Fruit fly (Drosophila melanogaster) whole organism, embryonic: ENCODE measurements around the gene Unc50.

Source experiments
- Atf3 ChIP-seq: fragments of 200-800 bp; sonication (Bioruptor generic); optimal IDR thresholded peaks from 3 replicates; lab custom pipeline; 2016; ENCODE audit warnings: missing biosample characterization, missing genetic modification characterization
- Bdp1 ChIP-seq: fragments of 200-800 bp; sonication (Bioruptor generic); optimal IDR thresholded peaks from 3 replicates; lab custom pipeline; 2016; ENCODE audit warnings: missing biosample characterization, missing genetic modification characterization
- Blimp-1 ChIP-seq: fragments of 200-800 bp; sonication (Bioruptor generic); optimal IDR thresholded peaks from 3 replicates; lab custom pipeline; 2018; ENCODE audit warnings: missing biosample characterization, missing genetic modification characterization, mild to moderate bottlenecking, moderate library complexity, missing genetic modification reagents
- CG10274 ChIP-seq: fragments of 200-800 bp; sonication (Bioruptor generic); optimal IDR thresholded peaks from 3 replicates; lab custom pipeline; 2017; ENCODE audit warnings: missing biosample characterization, mild to moderate bottlenecking, missing genetic modification characterization
- CG11504 ChIP-seq: fragments of 200-800 bp; sonication (Bioruptor generic); optimal IDR thresholded peaks from 3 replicates; lab custom pipeline; 2019; ENCODE audit warnings: missing biosample characterization, mild to moderate bottlenecking, missing genetic modification characterization, moderate library complexity
- CG12299 ChIP-seq: fragments of 200-800 bp; sonication (Bioruptor generic); optimal IDR thresholded peaks from 2 replicates; lab custom pipeline; 2018; ENCODE audit warnings: missing biosample characterization, mild to moderate bottlenecking, missing genetic modification characterization
- CG14667 ChIP-seq: fragments of 200-800 bp; sonication (Bioruptor generic); IDR thresholded peaks from 2 replicates; pipeline ENCODE4 v1.3.6; 2022; ENCODE audit warnings: missing biosample characterization, missing genetic modification characterization
- CG33557 ChIP-seq: fragments of 200-800 bp; sonication (Bioruptor generic); optimal IDR thresholded peaks from 2 replicates; lab custom pipeline; 2019; ENCODE audit warnings: missing biosample characterization, mild to moderate bottlenecking, missing genetic modification characterization, moderate library complexity
- CG34422 ChIP-seq: fragments of 200-800 bp; sonication (Bioruptor generic); IDR thresholded peaks from 3 replicates; pipeline ENCODE4 v1.3.6; 2022; ENCODE audit warnings: missing biosample characterization, missing genetic modification characterization
- CG3847 ChIP-seq: fragments of 200-800 bp; sonication (Bioruptor generic); IDR thresholded peaks from 2 replicates; pipeline ENCODE4 v1.3.6; 2022; ENCODE audit warnings: missing biosample characterization, missing genetic modification characterization
- CG4820 ChIP-seq: fragments of 200-800 bp; sonication (Bioruptor generic); optimal IDR thresholded peaks from 3 replicates; lab custom pipeline; 2016; ENCODE audit warnings: missing biosample characterization, missing genetic modification characterization
- CG4854 ChIP-seq: fragments of 200-800 bp; sonication (Bioruptor generic); optimal IDR thresholded peaks from 2 replicates; lab custom pipeline; 2016; ENCODE audit warnings: missing biosample characterization, missing genetic modification characterization, inconsistent platforms
- CG6791 ChIP-seq: fragments of 200-800 bp; sonication (Bioruptor generic); IDR thresholded peaks from 3 replicates; pipeline ENCODE4 v1.3.6; 2022; ENCODE audit warnings: missing biosample characterization, missing genetic modification characterization; ENCODE audit not compliant: partially characterized antibody
- CG9215 ChIP-seq: fragments of 200-800 bp; sonication (Bioruptor generic); IDR thresholded peaks from 2 replicates; pipeline ENCODE4 v1.3.6; 2022; ENCODE audit warnings: missing biosample characterization, missing genetic modification characterization
- CG9817 ChIP-seq: fragments of 200-800 bp; sonication (Bioruptor generic); optimal IDR thresholded peaks from 2 replicates; lab custom pipeline; 2018; ENCODE audit warnings: missing biosample characterization, mild to moderate bottlenecking, missing genetic modification characterization, moderate library complexity
- D19B ChIP-seq: fragments of 200-800 bp; sonication (Bioruptor generic); optimal IDR thresholded peaks from 2 replicates; lab custom pipeline; 2017; ENCODE audit warnings: missing biosample characterization, mild to moderate bottlenecking, missing genetic modification characterization
- Dbx ChIP-seq: fragments of 200-800 bp; sonication (Bioruptor generic); IDR thresholded peaks from 3 replicates; pipeline ENCODE4 v1.3.6; 2022; ENCODE audit warnings: missing biosample characterization, missing genetic modification characterization
- H2.0 ChIP-seq: fragments of 200-800 bp; sonication (Bioruptor generic); IDR thresholded peaks from 2 replicates; pipeline ENCODE4 v1.3.6; 2022; ENCODE audit warnings: missing biosample characterization, missing genetic modification characterization
- Hsf ChIP-seq: fragments of 200-800 bp; sonication (Bioruptor generic); optimal IDR thresholded peaks from 3 replicates; lab custom pipeline; 2016; ENCODE audit warnings: missing biosample characterization, missing genetic modification characterization
- Oaz ChIP-seq: fragments of 200-800 bp; sonication (Bioruptor generic); IDR thresholded peaks from 2 replicates; pipeline ENCODE4 v1.3.6; 2022; ENCODE audit warnings: missing biosample characterization, missing genetic modification characterization
- Ravus ChIP-seq: fragments of 200-800 bp; sonication (Bioruptor generic); IDR thresholded peaks from 2 replicates; pipeline ENCODE4 v1.3.6; 2022; ENCODE audit warnings: missing biosample characterization, missing genetic modification characterization
- Scr ChIP-seq: fragments of 200-800 bp; sonication (Bioruptor generic); IDR thresholded peaks from 2 replicates; pipeline ENCODE4 v1.3.6; 2022; ENCODE audit warnings: missing biosample characterization, missing genetic modification characterization; ENCODE audit not compliant: partially characterized antibody
- Ssrp ChIP-seq: fragments of 200-800 bp; sonication (Bioruptor generic); optimal IDR thresholded peaks from 2 replicates; lab custom pipeline; 2018; ENCODE audit warnings: missing biosample characterization, mild to moderate bottlenecking, missing genetic modification characterization, moderate library complexity
- Taf1 ChIP-seq: fragments of 200-800 bp; sonication (Bioruptor generic); IDR thresholded peaks from 2 replicates; pipeline ENCODE4 v1.3.6; 2022; ENCODE audit warnings: missing biosample characterization, missing genetic modification characterization
- YL-1 ChIP-seq: fragments of 200-800 bp; sonication (Bioruptor generic); optimal IDR thresholded peaks from 3 replicates; lab custom pipeline; 2017; ENCODE audit warnings: missing biosample characterization, mild to moderate bottlenecking, missing genetic modification characterization
- abd-A ChIP-seq: fragments of 200-800 bp; sonication (Bioruptor generic); optimal IDR thresholded peaks from 3 replicates; lab custom pipeline; 2019; ENCODE audit warnings: missing biosample characterization, mild to moderate bottlenecking, missing genetic modification characterization, moderate library complexity
- ato ChIP-seq: fragments of 200-800 bp; sonication (Bioruptor generic); IDR thresholded peaks from 2 replicates; pipeline ENCODE4 v1.3.6; 2022; ENCODE audit warnings: missing biosample characterization, missing genetic modification characterization; ENCODE audit not compliant: partially characterized antibody
- cas ChIP-seq: fragments of 200-800 bp; sonication (Bioruptor generic); IDR thresholded peaks from 2 replicates; pipeline ENCODE4 v1.3.6; 2022; ENCODE audit warnings: missing biosample characterization, missing genetic modification characterization
- crc ChIP-seq: fragments of 200-800 bp; sonication (Bioruptor generic); optimal IDR thresholded peaks from 2 replicates; lab custom pipeline; 2016; ENCODE audit warnings: missing biosample characterization, missing genetic modification characterization
- dm ChIP-seq: fragments of 200-800 bp; sonication (Bioruptor generic); optimal IDR thresholded peaks from 3 replicates; lab custom pipeline; 2016; ENCODE audit warnings: missing biosample characterization, missing genetic modification characterization
- fd102C ChIP-seq: fragments of 200-800 bp; sonication (Bioruptor generic); optimal IDR thresholded peaks from 2 replicates; lab custom pipeline; 2018; ENCODE audit warnings: missing biosample characterization, mild to moderate bottlenecking, missing genetic modification characterization, moderate library complexity
- insv ChIP-seq, 2 experiments: fragments of 200-800 bp; sonication (Bioruptor generic); optimal IDR thresholded peaks; 3 replicates each; lab custom pipeline; 2016 to 2018; ENCODE audit warnings: missing biosample characterization in 2 of 2, missing genetic modification characterization in 2 of 2
- lbe ChIP-seq: fragments of 200-800 bp; sonication (Bioruptor generic); optimal IDR thresholded peaks from 2 replicates; lab custom pipeline; 2016; ENCODE audit warnings: missing biosample characterization, mild to moderate bottlenecking, missing genetic modification characterization
- nmo ChIP-seq: fragments of 200-800 bp; sonication (Bioruptor generic); optimal IDR thresholded peaks from 2 replicates; lab custom pipeline; 2018; ENCODE audit warnings: missing biosample characterization, mild to moderate bottlenecking, missing genetic modification characterization, moderate library complexity
- onecut ChIP-seq: fragments of 200-800 bp; sonication (Bioruptor generic); IDR thresholded peaks from 2 replicates; pipeline ENCODE4 v1.3.6; 2022; ENCODE audit warnings: missing biosample characterization, missing genetic modification characterization
- p53 ChIP-seq: fragments of 200-800 bp; sonication (Bioruptor generic); optimal IDR thresholded peaks from 2 replicates; lab custom pipeline; 2016; ENCODE audit warnings: missing biosample characterization, missing genetic modification characterization
- pnt ChIP-seq: fragments of 200-800 bp; sonication (Bioruptor generic); optimal IDR thresholded peaks from 3 replicates; lab custom pipeline; 2016; ENCODE audit warnings: missing biosample characterization, missing genetic modification characterization
- pros ChIP-seq: fragments of 200-800 bp; sonication (Bioruptor generic); optimal IDR thresholded peaks from 3 replicates; lab custom pipeline; 2019; ENCODE audit warnings: missing biosample characterization, mild to moderate bottlenecking, missing genetic modification characterization, moderate library complexity
- repo ChIP-seq: fragments of 200-800 bp; sonication (Bioruptor generic); optimal IDR thresholded peaks from 2 replicates; lab custom pipeline; 2016; ENCODE audit warnings: missing biosample characterization, missing genetic modification characterization
- row ChIP-seq: fragments of 200-800 bp; sonication (Bioruptor generic); IDR thresholded peaks from 3 replicates; pipeline ENCODE4 v1.3.6; 2022; ENCODE audit warnings: missing biosample characterization, missing genetic modification characterization
- scrt ChIP-seq: fragments of 200-800 bp; sonication (Bioruptor generic); optimal IDR thresholded peaks from 2 replicates; lab custom pipeline; 2018; ENCODE audit warnings: missing biosample characterization, mild to moderate bottlenecking, missing genetic modification characterization, moderate library complexity
- sd ChIP-seq: fragments of 200-800 bp; sonication (Bioruptor generic); optimal IDR thresholded peaks from 3 replicates; lab custom pipeline; 2018; ENCODE audit warnings: missing biosample characterization, mild to moderate bottlenecking, missing genetic modification characterization, moderate library complexity
- sens-2 ChIP-seq: fragments of 200-800 bp; sonication (Bioruptor generic); IDR thresholded peaks from 2 replicates; pipeline ENCODE4 v1.3.6; 2022; ENCODE audit warnings: missing biosample characterization, missing genetic modification characterization
- tna ChIP-seq: fragments of 200-800 bp; sonication (Bioruptor generic); IDR thresholded peaks from 2 replicates; pipeline ENCODE4 v1.3.6; 2022; ENCODE audit warnings: missing biosample characterization, missing genetic modification characterization; ENCODE audit not compliant: partially characterized antibody
- toy ChIP-seq: fragments of 200-800 bp; sonication (Bioruptor generic); IDR thresholded peaks from 2 replicates; pipeline ENCODE4 v1.3.6; 2022; ENCODE audit warnings: missing biosample characterization, missing genetic modification characterization
- ttk ChIP-seq: fragments of 200-800 bp; sonication (Bioruptor generic); IDR thresholded peaks from 2 replicates; pipeline ENCODE4 v2.1.2; 2022; ENCODE audit warnings: missing biosample characterization, missing genetic modification characterization
- vnd ChIP-seq: fragments of 200-800 bp; sonication (Bioruptor generic); IDR thresholded peaks from 3 replicates; pipeline ENCODE4 v1.3.6; 2022; ENCODE audit warnings: missing biosample characterization, missing genetic modification characterization; ENCODE audit not compliant: partially characterized antibody
- zen2 ChIP-seq: fragments of 200-800 bp; sonication (Bioruptor generic); IDR thresholded peaks from 3 replicates; pipeline ENCODE4 v1.3.6; 2022; ENCODE audit warnings: missing biosample characterization, missing genetic modification characterization; ENCODE audit not compliant: partially characterized antibody
- zfh1 ChIP-seq: fragments of 200-800 bp; sonication (Bioruptor generic); IDR thresholded peaks from 3 replicates; pipeline ENCODE4 v1.3.6; 2022; ENCODE audit warnings: missing biosample characterization, missing genetic modification characterization

The Unc50 gene

DNA sequence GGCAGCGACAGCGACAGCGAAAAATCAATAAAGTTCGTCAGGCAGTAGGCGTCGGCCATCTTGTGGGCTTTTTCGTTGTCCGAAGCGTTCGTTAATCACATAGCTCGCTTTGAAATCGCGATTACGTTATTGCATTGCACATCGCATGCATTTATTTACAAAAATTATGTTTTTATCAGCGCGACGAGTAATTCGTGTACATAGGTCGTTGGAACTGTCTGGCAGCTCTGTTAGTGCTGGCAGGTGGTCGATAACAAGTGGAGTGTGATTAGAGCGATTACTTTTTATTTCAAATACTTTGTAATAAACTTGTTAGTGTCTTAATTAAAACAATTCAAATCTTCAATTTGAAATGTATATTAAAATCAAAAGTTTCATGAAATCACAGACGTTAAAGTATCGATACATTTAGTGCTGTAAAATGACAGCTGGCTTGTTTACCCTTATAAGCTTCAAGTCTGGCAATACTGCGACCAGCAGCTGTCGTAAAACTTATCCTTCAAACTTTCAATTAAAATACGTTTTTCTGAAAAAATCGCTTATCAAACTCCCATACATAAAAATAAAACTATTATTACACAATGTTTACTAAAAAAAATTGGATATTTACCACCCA lies 12.6 kb downstream of the Unc50 start, which contains the start of gene CG8032 (continued):
- TF ChIP-seq p53 (GFP tag; lab: Kevin White, UChicago), result peak; percentile 32
- TF ChIP-seq CG9215 (GFP tag; lab: Robert Waterston, UW), result peak; percentile 78
- no peak for TF ChIP-seq CG6791 (GFP tag; lab: Robert Waterston, UW)
- peak; percentile 16 for TF ChIP-seq lbe (GFP tag; lab: Kevin White, UChicago)
- TF ChIP-seq sd, result no peak
- peak in 1 of 2 experiments; percentile 12 for TF ChIP-seq insv (GFP tag; optimal IDR thresholded peaks at IDR 0.05; lab: Kevin White, UChicago)
- peak; percentile 50 for TF ChIP-seq Hsf (GFP tag; lab: Kevin White, UChicago)
- no peak for TF ChIP-seq repo (GFP tag; lab: Kevin White, UChicago)
- peak; percentile 36; the same call in 1 of the 2 replicates for TF ChIP-seq ttk (GFP tag; lab: Robert Waterston, UW)
- TF ChIP-seq ato (GFP tag; lab: Robert Waterston, UW), result no peak
- peak; percentile 77 for TF ChIP-seq Scr (GFP tag; lab: Robert Waterston, UW)
- peak; percentile 55 for TF ChIP-seq YL-1 (GFP tag; lab: Kevin White, UChicago)
- TF ChIP-seq Ravus (GFP tag; lab: Robert Waterston, UW), result no peak
- peak; percentile 41; the same call in 1 of the 3 replicates for TF ChIP-seq vnd (GFP tag; lab: Robert Waterston, UW)
- no peak for TF ChIP-seq scrt (GFP tag; lab: Kevin White, UChicago)
- TF ChIP-seq CG14667 (GFP tag; lab: Robert Waterston, UW), result no peak
- TF ChIP-seq CG12299, result no peak
- TF ChIP-seq CG9817, result peak; percentile 31
- TF ChIP-seq CG4820 (GFP tag; lab: Kevin White, UChicago), result peak; percentile 44
- TF ChIP-seq H2.0, result 0 out of 2 replicates have a peak, but pooled peaks have one; percentile 18
- no peak for TF ChIP-seq Oaz (GFP tag; lab: Robert Waterston, UW)
- no peak for TF ChIP-seq crc (GFP tag; lab: Kevin White, UChicago)
- no peak for TF ChIP-seq CG34422 (GFP tag; lab: Robert Waterston, UW)
- peak; percentile 29 for TF ChIP-seq Blimp-1 (GFP tag; lab: Kevin White, UChicago)
- TF ChIP-seq abd-A (tag; lab: Kevin White, UChicago), result no peak
- peak; percentile 13 for TF ChIP-seq Atf3 (GFP tag; lab: Kevin White, UChicago)
- 0 out of 2 replicates have a peak, but pooled peaks have one; percentile 24 for TF ChIP-seq Taf1 (GFP tag; lab: Robert Waterston, UW)
- TF ChIP-seq tna (GFP tag; lab: Robert Waterston, UW), result no peak; the same call in 1 of the 2 replicates
- no peak for TF ChIP-seq toy (GFP tag; lab: Robert Waterston, UW)
- TF ChIP-seq CG33557 (GFP tag; lab: Kevin White, UChicago), result peak; percentile 32
- TF ChIP-seq D19B (GFP tag; lab: Kevin White, UChicago), result no peak
- no peak for TF ChIP-seq Ssrp (tag; lab: Kevin White, UChicago)
- TF ChIP-seq zen2 (GFP tag; lab: Robert Waterston, UW), result 0 out of 3 replicates have a peak, but pooled peaks have one; percentile 31
- no peak for TF ChIP-seq sens-2
- TF ChIP-seq CG11504 (tag; lab: Kevin White, UChicago), result peak; percentile 41
- TF ChIP-seq zfh1 (GFP tag; lab: Robert Waterston, UW), result peak; percentile 59; the same call in 2 of the 3 replicates
- peak; percentile 62 for TF ChIP-seq row (GFP tag; lab: Robert Waterston, UW)
- peak; percentile 33; the same call in 1 of the 3 replicates for TF ChIP-seq Dbx (GFP tag; lab: Robert Waterston, UW)
- peak; percentile 60 for TF ChIP-seq dm (GFP tag; lab: Kevin White, UChicago)
- TF ChIP-seq CG3847 (GFP tag; lab: Robert Waterston, UW), result peak; percentile 74
- peak; percentile 14 for TF ChIP-seq Bdp1 (GFP tag; lab: Kevin White, UChicago)
- no peak for TF ChIP-seq fd102C
- peak; percentile 98 for TF ChIP-seq onecut (GFP tag; lab: Robert Waterston, UW)
- peak; percentile 34 for TF ChIP-seq pnt
- TF ChIP-seq cas, result no peak
- TF ChIP-seq CG4854 (GFP tag; lab: Kevin White, UChicago), result no peak
- no peak for TF ChIP-seq pros (GFP tag; lab: Kevin White, UChicago)
- no peak for TF ChIP-seq CG10274
- peak; percentile 60 for TF ChIP-seq nmo (GFP tag; lab: Kevin White, UChicago)
